Worm (Caenorhabditis elegans) whole organism, midembryonic: ENCODE measurements around the gene rgs-5.

Experiments
- T22C8.4 ChIP-seq: fragments of 200-800 bp; sonication (Bioruptor generic); IDR thresholded peaks from 2 replicates; pipeline ENCODE4 v1.3.6; 2022; ENCODE audit warnings: missing genetic modification characterization, missing compliant biosample characterization
- cog-1 ChIP-seq: sonication (generic microtip); optimal IDR thresholded peaks from 2 replicates; lab custom pipeline; 2016; ENCODE audit warnings: missing genetic modification characterization, missing compliant biosample characterization
- flt-1 ChIP-seq: fragments of 200-800 bp; sonication (Bioruptor generic); IDR thresholded peaks from 2 replicates; pipeline ENCODE4 v1.3.6; 2022; ENCODE audit warnings: missing genetic modification characterization, missing compliant biosample characterization
- klf-2 ChIP-seq: fragments of 200-800 bp; sonication (Bioruptor generic); conservative IDR thresholded peaks from 2 replicates; pipeline ENCODE4 v1.3.6; 2022; ENCODE audit warnings: missing genetic modification reagents, missing genetic modification characterization, missing compliant biosample characterization
- med-1 ChIP-seq: sonication (generic microtip); optimal IDR thresholded peaks from 2 replicates; lab custom pipeline; 2017; ENCODE audit warnings: missing genetic modification characterization, mild to moderate bottlenecking, missing compliant biosample characterization, antibody characterized with exemption, missing genetic modification reagents; ENCODE audit not compliant: insufficient read depth
- ref-1 ChIP-seq: fragments of 200-800 bp; sonication (Bioruptor generic); conservative IDR thresholded peaks from 2 replicates; pipeline ENCODE4 v1.3.6; 2022; ENCODE audit warnings: missing genetic modification reagents, missing genetic modification characterization, missing compliant biosample characterization
- tab-1 ChIP-seq: fragments of 200-800 bp; sonication (Bioruptor generic); IDR thresholded peaks from 2 replicates; pipeline ENCODE4 v1.3.6; 2022; ENCODE audit warnings: missing genetic modification characterization, missing compliant biosample characterization
- ztf-23 ChIP-seq: fragments of 200-800 bp; sonication (Bioruptor generic); IDR thresholded peaks from 2 replicates; pipeline ENCODE4 v1.3.6; 2022; ENCODE audit warnings: missing genetic modification reagents, missing genetic modification characterization, missing compliant biosample characterization
- ztf-29 ChIP-seq: fragments of 200-800 bp; sonication (Bioruptor generic); IDR thresholded peaks from 2 replicates; pipeline ENCODE4 v1.3.6; 2022; ENCODE audit warnings: missing genetic modification reagents, missing genetic modification characterization, missing compliant biosample characterization

rgs-5 gene

DNA sequence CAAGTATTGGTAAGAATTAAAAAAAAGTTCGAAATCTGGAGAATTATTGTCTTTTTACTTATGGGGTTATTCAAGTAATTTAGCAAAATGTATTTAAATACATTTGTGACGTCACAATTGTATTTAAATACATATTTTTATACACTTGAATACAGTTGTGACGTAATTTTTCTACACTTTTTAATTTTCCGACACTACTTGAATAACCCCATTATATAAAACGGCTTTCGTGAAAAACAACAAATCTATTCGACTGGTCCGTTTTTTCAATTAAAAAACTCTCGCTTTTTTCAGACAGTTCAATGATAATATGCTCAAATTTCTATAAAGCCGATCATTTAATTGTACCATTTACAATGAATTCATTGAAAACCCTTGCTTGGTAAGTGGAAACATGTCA is 52.1 kb downstream of the rgs-5 start:
- TF ChIP-seq ztf-29 (GFP tag; lab: Robert Waterston, UW) (no peak), flt-1 (no peak), tab-1 (no peak), klf-2 (GFP tag; lab: Robert Waterston, UW) (no peak), T22C8.4 (GFP tag; lab: Robert Waterston, UW) (no peak), med-1 (GFP tag; lab: Kevin White, UChicago) (no peak), ztf-23 (GFP tag; lab: Robert Waterston, UW) (no peak), ref-1 (GFP tag; lab: Robert Waterston, UW) (no peak), cog-1 (tag; lab: Kevin White, UChicago) (no peak)
